Worm (Caenorhabditis elegans) whole organism, mixed stage, embryonic: ENCODE measurements around the gene F42H10.6.

Experiments
- bed-3 ChIP-seq: fragments of 200-800 bp; sonication (Bioruptor generic); optimal IDR thresholded peaks from 3 replicates; lab custom pipeline; 2018; ENCODE audit warnings: mild to moderate bottlenecking, missing genetic modification characterization, moderate library complexity, missing compliant biosample characterization
- ces-1 ChIP-seq: fragments of 150-350 bp; optimal IDR thresholded peaks from 2 replicates; lab custom pipeline; 2014; ENCODE audit warnings: missing biosample characterization, missing genetic modification reagents, missing genetic modification characterization
- lin-13 ChIP-seq: fragments of 150-350 bp; optimal IDR thresholded peaks from 2 replicates; lab custom pipeline; 2014; ENCODE audit warnings: missing biosample characterization, missing genetic modification characterization
- lsy-2 ChIP-seq: fragments of 150-350 bp; optimal IDR thresholded peaks from 2 replicates; lab custom pipeline; 2014; ENCODE audit warnings: missing biosample characterization, missing genetic modification characterization
- mep-1 ChIP-seq: fragments of 150-350 bp; optimal IDR thresholded peaks from 2 replicates; lab custom pipeline; 2017; ENCODE audit warnings: missing biosample characterization, missing genetic modification reagents, missing genetic modification characterization, inconsistent platforms
- nhr-12 ChIP-seq: fragments of 150-350 bp; optimal IDR thresholded peaks from 2 replicates; lab custom pipeline; 2014; ENCODE audit warnings: missing biosample characterization, missing genetic modification characterization
- nhr-237 ChIP-seq: fragments of 150-350 bp; optimal IDR thresholded peaks from 2 replicates; lab custom pipeline; 2014; ENCODE audit warnings: missing biosample characterization, missing genetic modification characterization
- nhr-28 ChIP-seq: fragments of 150-350 bp; optimal IDR thresholded peaks from 2 replicates; lab custom pipeline; 2014; ENCODE audit warnings: missing biosample characterization, missing genetic modification characterization
- snpc-4 ChIP-seq: fragments of 150-350 bp; optimal IDR thresholded peaks from 2 replicates; lab custom pipeline; 2014; ENCODE audit warnings: missing biosample characterization, missing genetic modification characterization

- TF ChIP-seq lsy-2 (tag; lab: Kevin White, UChicago) (no peak), ces-1 (GFP tag; lab: Kevin White, UChicago) (no peak), nhr-12 (no peak), snpc-4 (tag; lab: Kevin White, UChicago) (no peak), lin-13 (tag; lab: Kevin White, UChicago) (no peak), mep-1 (no peak), nhr-237 (tag; lab: Kevin White, UChicago) (no peak), nhr-28 (tag; lab: Kevin White, UChicago) (no peak), bed-3 (GFP tag; lab: Kevin White, UChicago) (no peak)
These were observed 13.5 kb downstream of the F42H10.6 start, which contains the start of gene mig-39 for ce11 chrIII:8466735-8467134.
